Fruit fly (Drosophila melanogaster) whole organism, embryonic: Measurements from ENCODE around the gene BuGZ.

ENCODE experiments used
- BEAF-32 ChIP-seq: fragments of 200-800 bp; sonication (Bioruptor generic); optimal IDR thresholded peaks from 3 replicates; lab custom pipeline; 2017; ENCODE audit warnings: missing biosample characterization, missing genetic modification characterization, mild to moderate bottlenecking, moderate library complexity, missing genetic modification reagents
- CG10267 ChIP-seq: fragments of 200-800 bp; sonication (Bioruptor generic); optimal IDR thresholded peaks from 2 replicates; lab custom pipeline; 2018; ENCODE audit warnings: missing biosample characterization, mild to moderate bottlenecking, missing genetic modification characterization, moderate library complexity
- CG12155 ChIP-seq: fragments of 200-800 bp; sonication (Bioruptor generic); optimal IDR thresholded peaks from 3 replicates; lab custom pipeline; 2016; ENCODE audit warnings: missing biosample characterization, missing genetic modification characterization
- CG17186 ChIP-seq: fragments of 200-800 bp; sonication (Bioruptor generic); optimal IDR thresholded peaks from 3 replicates; lab custom pipeline; 2017; ENCODE audit warnings: missing biosample characterization, missing genetic modification reagents, missing genetic modification characterization
- CG17802 ChIP-seq: fragments of 200-800 bp; sonication (Bioruptor generic); optimal IDR thresholded peaks from 2 replicates; lab custom pipeline; 2018; ENCODE audit warnings: missing biosample characterization, mild to moderate bottlenecking, missing genetic modification characterization, moderate library complexity
- CG2199 ChIP-seq: fragments of 200-800 bp; sonication (Bioruptor generic); IDR thresholded peaks from 3 replicates; pipeline ENCODE4 v1.3.6; 2022; ENCODE audit warnings: missing biosample characterization, missing genetic modification characterization
- CG33213 ChIP-seq: fragments of 200-800 bp; sonication (Bioruptor generic); optimal IDR thresholded peaks from 3 replicates; lab custom pipeline; 2016; ENCODE audit warnings: missing biosample characterization, missing genetic modification characterization
- CG4617 ChIP-seq: fragments of 200-800 bp; sonication (Bioruptor generic); optimal IDR thresholded peaks from 3 replicates; lab custom pipeline; 2016; ENCODE audit warnings: missing biosample characterization, missing genetic modification characterization, borderline replicate concordance
- CG6791 ChIP-seq: fragments of 200-800 bp; sonication (Bioruptor generic); IDR thresholded peaks from 3 replicates; pipeline ENCODE4 v1.3.6; 2022; ENCODE audit warnings: missing biosample characterization, missing genetic modification characterization; ENCODE audit not compliant: partially characterized antibody
- CG7271 ChIP-seq: fragments of 200-800 bp; sonication (Bioruptor generic); optimal IDR thresholded peaks from 2 replicates; lab custom pipeline; 2018; ENCODE audit warnings: missing biosample characterization, mild to moderate bottlenecking, missing genetic modification characterization, moderate library complexity
- CG7786 ChIP-seq: fragments of 200-800 bp; sonication (Bioruptor generic); optimal IDR thresholded peaks from 2 replicates; lab custom pipeline; 2016; ENCODE audit warnings: missing biosample characterization, missing genetic modification characterization
- CG8290 ChIP-seq, 3 experiments: fragments of 200-800 bp; sonication (Bioruptor generic); optimal IDR thresholded peaks; 2 replicates each; lab custom pipeline; 2016 to 2019; ENCODE audit warnings: missing biosample characterization in 3 of 3, missing genetic modification characterization in 3 of 3, mild to moderate bottlenecking in 2 of 3, moderate library complexity in 1 of 3
- CG8765 ChIP-seq: fragments of 200-800 bp; sonication (Bioruptor generic); IDR thresholded peaks from 2 replicates; pipeline ENCODE4 v1.3.6; 2022; ENCODE audit warnings: missing biosample characterization, missing genetic modification characterization
- CTCF ChIP-seq: fragments of 200-800 bp; sonication (Bioruptor generic); optimal IDR thresholded peaks from 2 replicates; lab custom pipeline; 2017; ENCODE audit warnings: missing biosample characterization, mild to moderate bottlenecking, missing genetic modification characterization, moderate library complexity
- Chrac-16 ChIP-seq: fragments of 200-800 bp; sonication (Bioruptor generic); optimal IDR thresholded peaks from 3 replicates; lab custom pipeline; 2016; ENCODE audit warnings: missing biosample characterization, missing genetic modification characterization
- CoRest ChIP-seq: fragments of 200-800 bp; sonication (Bioruptor generic); optimal IDR thresholded peaks from 3 replicates; lab custom pipeline; 2018; ENCODE audit warnings: missing biosample characterization, mild to moderate bottlenecking, missing genetic modification characterization, moderate library complexity
- Dek ChIP-seq: fragments of 200-800 bp; sonication (Bioruptor generic); optimal IDR thresholded peaks from 3 replicates; lab custom pipeline; 2019; ENCODE audit warnings: missing biosample characterization, mild to moderate bottlenecking, missing genetic modification characterization, moderate library complexity
- Dp ChIP-seq: fragments of 200-800 bp; sonication (Bioruptor generic); optimal IDR thresholded peaks from 2 replicates; lab custom pipeline; 2018; ENCODE audit warnings: missing biosample characterization, mild to moderate bottlenecking, missing genetic modification characterization, moderate library complexity
- E2f2 ChIP-seq: fragments of 200-800 bp; sonication (Bioruptor generic); IDR thresholded peaks from 2 replicates; pipeline ENCODE4 v1.3.6; 2022; ENCODE audit warnings: missing biosample characterization, missing genetic modification characterization
- Elba2 ChIP-seq: fragments of 200-800 bp; sonication (Bioruptor generic); optimal IDR thresholded peaks from 3 replicates; lab custom pipeline; 2016; ENCODE audit warnings: missing biosample characterization, missing genetic modification characterization
- Ets97D ChIP-seq: fragments of 200-800 bp; sonication (Bioruptor generic); optimal IDR thresholded peaks from 3 replicates; lab custom pipeline; 2016; ENCODE audit warnings: missing biosample characterization, missing genetic modification characterization
- HmgZ ChIP-seq: fragments of 200-800 bp; sonication (Bioruptor generic); optimal IDR thresholded peaks from 2 replicates; lab custom pipeline; 2018; ENCODE audit warnings: missing biosample characterization, mild to moderate bottlenecking, missing genetic modification characterization
- Lhr ChIP-seq: fragments of 200-800 bp; sonication (Bioruptor generic); optimal IDR thresholded peaks from 3 replicates; lab custom pipeline; 2017; ENCODE audit warnings: mild to moderate bottlenecking, missing biosample characterization, missing genetic modification reagents, missing genetic modification characterization
- Myb ChIP-seq: fragments of 200-800 bp; sonication (Bioruptor generic); optimal IDR thresholded peaks from 2 replicates; lab custom pipeline; 2016; ENCODE audit warnings: missing biosample characterization, missing genetic modification characterization
- NK7.1 ChIP-seq: fragments of 200-800 bp; sonication (Bioruptor generic); optimal IDR thresholded peaks from 3 replicates; lab custom pipeline; 2016; ENCODE audit warnings: missing biosample characterization, missing genetic modification characterization
- Oaz ChIP-seq: fragments of 200-800 bp; sonication (Bioruptor generic); IDR thresholded peaks from 2 replicates; pipeline ENCODE4 v1.3.6; 2022; ENCODE audit warnings: missing biosample characterization, missing genetic modification characterization
- Sry-β ChIP-seq: fragments of 200-800 bp; sonication (Bioruptor generic); optimal IDR thresholded peaks from 2 replicates; lab custom pipeline; 2018; ENCODE audit warnings: missing biosample characterization, mild to moderate bottlenecking, missing genetic modification characterization, moderate library complexity
- Xrp1 ChIP-seq: fragments of 200-800 bp; sonication (Bioruptor generic); IDR thresholded peaks from 2 replicates; pipeline ENCODE4 v1.3.6; 2022; ENCODE audit warnings: missing biosample characterization, missing genetic modification characterization
- YL-1 ChIP-seq: fragments of 200-800 bp; sonication (Bioruptor generic); optimal IDR thresholded peaks from 3 replicates; lab custom pipeline; 2017; ENCODE audit warnings: missing biosample characterization, mild to moderate bottlenecking, missing genetic modification characterization
- ci ChIP-seq: fragments of 200-800 bp; sonication (Bioruptor generic); IDR thresholded peaks from 3 replicates; pipeline ENCODE4 v1.3.6; 2022; ENCODE audit warnings: missing biosample characterization, missing genetic modification characterization
- dimm ChIP-seq: fragments of 200-800 bp; sonication (Bioruptor generic); IDR thresholded peaks from 2 replicates; pipeline ENCODE4 v1.3.6; 2022; ENCODE audit warnings: missing biosample characterization, missing genetic modification characterization
- eve ChIP-seq, 2 experiments: fragments of >200 bp; optimal IDR thresholded peaks; 2 replicates each; lab custom pipeline; 2017; ENCODE audit warnings: missing biosample characterization in 2 of 2, missing genetic modification characterization in 2 of 2
- fd102C ChIP-seq: fragments of 200-800 bp; sonication (Bioruptor generic); optimal IDR thresholded peaks from 2 replicates; lab custom pipeline; 2018; ENCODE audit warnings: missing biosample characterization, mild to moderate bottlenecking, missing genetic modification characterization, moderate library complexity
- hkb ChIP-seq, 2 experiments: fragments of 200-800 bp in 1 of 2; fragments of >200 bp in 1 of 2; sonication (Bioruptor generic) in 1 of 2; IDR thresholded peaks in 1 of 2; optimal IDR thresholded peaks in 1 of 2; 2 replicates each; pipeline versions ENCODE4 v1.3.6 to Lab custom; 2017 to 2022; ENCODE audit warnings: missing biosample characterization in 1 of 2, missing genetic modification characterization in 1 of 2
- p53 ChIP-seq: fragments of 200-800 bp; sonication (Bioruptor generic); optimal IDR thresholded peaks from 2 replicates; lab custom pipeline; 2016; ENCODE audit warnings: missing biosample characterization, missing genetic modification characterization
- row ChIP-seq: fragments of 200-800 bp; sonication (Bioruptor generic); IDR thresholded peaks from 3 replicates; pipeline ENCODE4 v1.3.6; 2022; ENCODE audit warnings: missing biosample characterization, missing genetic modification characterization
- scrt ChIP-seq: fragments of 200-800 bp; sonication (Bioruptor generic); optimal IDR thresholded peaks from 2 replicates; lab custom pipeline; 2018; ENCODE audit warnings: missing biosample characterization, mild to moderate bottlenecking, missing genetic modification characterization, moderate library complexity
- stwl ChIP-seq: fragments of 200-800 bp; sonication (Bioruptor generic); optimal IDR thresholded peaks from 3 replicates; lab custom pipeline; 2018; ENCODE audit warnings: missing biosample characterization, mild to moderate bottlenecking, missing genetic modification characterization, moderate library complexity
- trem ChIP-seq: fragments of 200-800 bp; optimal IDR thresholded peaks from 3 replicates; lab custom pipeline; 2019; ENCODE audit warnings: missing biosample characterization, mild to moderate bottlenecking, missing genetic modification characterization, moderate library complexity
- z ChIP-seq: fragments of 200-800 bp; sonication (Bioruptor generic); IDR thresholded peaks from 3 replicates; pipeline ENCODE4 v1.3.6; 2022; ENCODE audit warnings: missing biosample characterization, missing genetic modification characterization

BuGZ gene

dm6 chr2L:16738206-16738900, 4.9 kb upstream of the BuGZ start, which contains the start of the genes glu and ChLD3 (continued):
- TF ChIP-seq z: 0 out of 3 replicates have a peak, but pooled peaks have one; percentile 14
- no peak for TF ChIP-seq NK7.1 (GFP tag; lab: Kevin White, UChicago)
- TF ChIP-seq CG33213 (GFP tag; lab: Kevin White, UChicago): peak; percentile 15
- TF ChIP-seq CoRest: peak; percentile 57
- TF ChIP-seq CTCF: peak; percentile 56
- TF ChIP-seq CG4617 (GFP tag; lab: Kevin White, UChicago): peak; percentile 11
- peak; percentile 88 for TF ChIP-seq E2f2 (GFP tag; lab: Robert Waterston, UW)
- no peak for TF ChIP-seq CG8765 (GFP tag; lab: Robert Waterston, UW)
- TF ChIP-seq dimm (GFP tag; lab: Robert Waterston, UW): no peak
- peak; percentile 72 for TF ChIP-seq Lhr (GFP tag; lab: Kevin White, UChicago)
- TF ChIP-seq Myb (GFP tag; lab: Kevin White, UChicago): peak; percentile 98
- peak; percentile 83 for TF ChIP-seq Dp (GFP tag; lab: Kevin White, UChicago)
- no peak for TF ChIP-seq CG12155 (GFP tag; lab: Kevin White, UChicago)
- peak; percentile 29 for TF ChIP-seq CG17186 (GFP tag; lab: Kevin White, UChicago)
- peak; percentile 34 for TF ChIP-seq Elba2 (GFP tag; lab: Kevin White, UChicago)
- no peak for TF ChIP-seq fd102C (GFP tag; lab: Kevin White, UChicago)
- TF ChIP-seq scrt (GFP tag; lab: Kevin White, UChicago): no peak
- peak; percentile 5 for TF ChIP-seq YL-1 (GFP tag; lab: Kevin White, UChicago)
- no peak for TF ChIP-seq Sry-β
- peak; percentile 40 for TF ChIP-seq Ets97D
- peak; percentile 20 for TF ChIP-seq HmgZ
- TF ChIP-seq ci (GFP tag; lab: Robert Waterston, UW): peak; percentile 10; the same call in 1 of the 3 replicates
- TF ChIP-seq trem (tag; lab: Kevin White, UChicago): peak; percentile 100
- peak; percentile 24 for TF ChIP-seq BEAF-32 (GFP tag; lab: Kevin White, UChicago)

- TF ChIP-seq hkb (optimal IDR thresholded peaks at IDR 0.05; lab: Kevin White, UChicago): no peak
- TF ChIP-seq hkb (GFP tag; IDR thresholded peaks at IDR 0.05; lab: Robert Waterston, UW): no peak
- TF ChIP-seq CG2199: no peak
- TF ChIP-seq trem (tag; lab: Kevin White, UChicago): no peak
- TF ChIP-seq stwl (tag; lab: Kevin White, UChicago): peak; percentile 95
- no peak for TF ChIP-seq Xrp1
- no peak for TF ChIP-seq Oaz
- no peak for TF ChIP-seq Chrac-16 (GFP tag; lab: Kevin White, UChicago)
- no peak for TF ChIP-seq p53 (GFP tag; lab: Kevin White, UChicago)
- peak; percentile 17 for TF ChIP-seq CG10267
- TF ChIP-seq CG6791 (GFP tag; lab: Robert Waterston, UW): 0 out of 3 replicates have a peak, but pooled peaks have one; percentile 42
- no peak for TF ChIP-seq CG7271 (tag; lab: Kevin White, UChicago)
- TF ChIP-seq CG17802 (tag; lab: Kevin White, UChicago): no peak
- TF ChIP-seq eve (GFP tag; optimal IDR thresholded peaks at IDR 0.05; lab: Kevin White, UChicago): no peak
- TF ChIP-seq YL-1 (GFP tag; lab: Kevin White, UChicago): no peak
- TF ChIP-seq Dek (tag; lab: Kevin White, UChicago): no peak
- peak; percentile 33 for TF ChIP-seq CG8290 (GFP tag; optimal IDR thresholded peaks at IDR 0.05; lab: Kevin White, UChicago)
- TF ChIP-seq CG8290 (tag; optimal IDR thresholded peaks at IDR 0.05; lab: Kevin White, UChicago): no peak
- TF ChIP-seq row (GFP tag; lab: Robert Waterston, UW): no peak
- TF ChIP-seq CG7786 (GFP tag; lab: Kevin White, UChicago): no peak
These were observed 3.9 kb downstream of the BuGZ start for dm6 chr2L:16747145-16747544.
